Worm (Caenorhabditis elegans): ENCODE results near the gene Y73B3A.8.
"Not testable (repeated sequence)": the region's sequence is repeated elsewhere in the genome, so short reads cannot be mapped to it uniquely, and the experiment has no call there.

The Y73B3A.8 gene

DNA sequence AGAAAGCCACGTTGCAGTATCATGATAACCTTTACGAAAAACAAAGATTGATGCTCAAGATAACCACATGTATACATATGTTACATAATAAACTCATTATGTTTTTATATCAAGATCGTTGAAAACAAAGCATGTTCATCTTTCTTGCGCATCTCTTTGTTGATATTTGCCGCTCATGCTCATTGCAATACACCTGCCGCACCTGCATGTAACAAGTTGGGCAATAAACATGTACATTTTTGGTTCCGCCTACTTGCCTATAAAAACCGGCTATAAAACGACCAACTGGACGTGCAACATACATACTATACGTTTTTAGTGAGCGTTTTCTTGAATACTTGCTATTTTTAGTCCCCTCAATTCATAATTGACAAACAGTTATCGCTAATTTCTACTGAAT, 21.7 kb downstream of the Y73B3A.8 start, which contains the start of gene fbxa-16:
Gene fbxa-16 (plus strand): TSS at position 301 of the 400 bp plus-strand sequence.
- TF ChIP-seq ceh-9, elt-4, rnt-1 (tag; optimal IDR thresholded peaks at IDR 0.05): not testable (repeated sequence)

DNA sequence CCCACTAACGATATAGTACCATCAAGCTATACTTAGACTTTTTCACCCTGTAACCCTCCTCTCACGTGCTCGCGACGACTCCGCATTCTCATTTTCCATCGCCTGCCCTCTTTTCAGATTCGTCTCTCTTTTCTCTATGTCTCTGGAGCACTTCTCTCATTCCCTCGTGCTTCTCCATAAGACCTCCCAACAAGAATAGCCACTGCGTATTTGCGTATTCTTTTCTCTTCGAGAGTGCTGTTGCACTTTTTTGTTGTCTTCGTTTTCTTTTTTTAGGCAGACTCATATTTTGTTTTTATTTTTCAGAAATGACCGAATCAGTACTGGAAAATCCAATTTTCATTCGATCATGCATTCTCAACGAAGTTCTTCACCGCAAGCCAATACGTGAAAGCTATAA, 24.0 kb downstream of the Y73B3A.8 start, which contains the start of gene fbxa-222:
Gene fbxa-222 (plus strand): TSS at position 301 of the 400 bp plus-strand sequence.
- TF ChIP-seq sox-2 (GFP tag; IDR thresholded peaks at IDR 0.05), result no peak
- TF ChIP-seq pqm-1 (tag; optimal IDR thresholded peaks at IDR 0.05), result no peak
- no peak for TF ChIP-seq ceh-19 (GFP tag; optimal IDR thresholded peaks at IDR 0.05)
- no peak for TF ChIP-seq eyg-1 (tag; optimal IDR thresholded peaks at IDR 0.05)
- TF ChIP-seq fkh-6 (tag; optimal IDR thresholded peaks at IDR 0.05), result no peak
- TF ChIP-seq gmeb-2 (tag; optimal IDR thresholded peaks at IDR 0.05), result no peak
- TF ChIP-seq Y22D7AL.16 (tag; optimal IDR thresholded peaks at IDR 0.05), result no peak
- TF ChIP-seq ceh-6 (GFP tag; optimal IDR thresholded peaks at IDR 0.05), result no peak
- no peak for TF ChIP-seq nhr-11 (tag; optimal IDR thresholded peaks at IDR 0.05)
- no peak for TF ChIP-seq ceh-14 (tag; optimal IDR thresholded peaks at IDR 0.05)

DNA sequence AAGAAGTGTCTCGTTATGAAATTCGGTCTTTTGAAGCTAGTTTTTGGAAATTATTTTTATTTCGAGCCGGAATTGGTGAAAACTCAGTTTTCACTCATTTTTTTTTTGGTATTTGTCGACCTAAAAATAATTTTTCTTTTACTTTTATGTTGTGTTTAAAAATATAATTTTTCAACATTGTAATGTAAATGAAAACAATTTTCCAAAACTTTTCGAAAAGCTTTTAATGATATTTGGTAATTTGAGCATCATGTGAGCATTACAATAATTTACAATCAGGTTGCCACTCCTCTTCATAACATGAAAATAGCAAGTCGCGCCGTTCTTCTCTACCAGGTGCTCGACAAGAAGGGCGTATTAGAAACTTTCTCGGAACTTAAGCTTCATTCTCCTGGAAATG, 26.6 kb downstream of the Y73B3A.8 start, which contains the start of gene fbxa-221:
Gene fbxa-221 (plus strand): TSS at position 301 of the 400 bp plus-strand sequence.
- TF ChIP-seq fkh-6 (tag; optimal IDR thresholded peaks at IDR 0.05); hlh-30 (tag; optimal IDR thresholded peaks at IDR 0.05; ENCODE audit: insufficient read depth); zip-5 (tag; optimal IDR thresholded peaks at IDR 0.05): not testable (repeated sequence)

DNA sequence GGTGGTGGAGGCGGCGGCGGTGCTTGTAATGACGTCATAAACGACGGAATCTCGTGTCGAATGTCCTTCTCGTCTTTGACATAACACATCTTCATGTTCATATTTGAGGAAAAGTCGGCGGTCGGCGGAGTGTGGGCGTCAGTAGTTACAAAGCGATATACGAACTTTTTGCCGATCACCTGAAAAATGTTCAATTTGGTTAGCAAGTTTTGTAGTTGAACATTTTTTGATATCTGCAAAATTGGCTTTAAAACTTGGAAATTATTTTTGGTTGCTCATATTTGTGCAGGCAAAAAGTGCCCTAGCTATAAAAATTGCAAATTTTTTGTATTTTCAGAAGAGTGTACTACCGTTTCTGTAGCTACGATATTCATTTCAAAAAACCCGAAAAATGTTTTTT, 32.1 kb downstream of the Y73B3A.8 start, which contains the start of gene elk-2:
Gene elk-2 (minus strand): TSS at position 101 of the 400 bp plus-strand sequence.
- TF ChIP-seq elt-4 (tag; optimal IDR thresholded peaks at IDR 0.05); ets-4 (tag; optimal IDR thresholded peaks at IDR 0.05); ceh-19 (GFP tag; optimal IDR thresholded peaks at IDR 0.05): not testable (repeated sequence)

DNA sequence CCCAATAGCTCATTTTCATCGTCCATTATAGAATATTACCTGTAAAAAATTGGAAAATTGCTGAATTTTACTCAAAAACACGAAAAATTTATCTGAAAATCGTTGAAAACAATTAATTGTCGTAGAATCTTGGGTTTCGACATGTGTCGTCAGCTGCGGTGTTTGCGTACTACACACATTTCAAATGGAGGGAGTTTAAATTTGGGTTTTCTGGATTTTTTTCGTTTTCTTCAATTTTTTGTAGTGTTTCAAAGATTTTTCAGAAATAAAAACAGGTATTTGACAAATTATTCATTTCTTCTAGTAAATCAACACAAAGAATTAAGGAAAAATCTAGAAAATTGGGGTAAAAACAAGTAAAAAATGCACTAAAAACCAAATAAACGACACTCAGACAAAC, 36.3 kb downstream of the Y73B3A.8 start, which contains the start of gene Y73B3A.4:
Gene Y73B3A.4 (minus strand): TSS at position 41 of the 400 bp plus-strand sequence.
- not testable (repeated sequence) for TF ChIP-seq ceh-24, pat-9, ceh-14 (tag; optimal IDR thresholded peaks at IDR 0.05)

All from whole organism, late embryonic.